Worm (Caenorhabditis elegans) whole organism, midembryonic: ENCODE measurements around the gene Y48A6B.7.
A peak's percentile ranks its signal among the peaks of the same experiment; 100 is the strongest.
"Not testable (repeated sequence)": the region's sequence is repeated elsewhere in the genome, so short reads cannot be mapped to it uniquely, and the experiment has no call there.

Source experiments
- T22C8.4 ChIP-seq: fragments of 200-800 bp; sonication (Bioruptor generic); IDR thresholded peaks from 2 replicates; pipeline ENCODE4 v1.3.6; 2022; ENCODE audit warnings: missing genetic modification characterization, missing compliant biosample characterization
- cog-1 ChIP-seq: sonication (generic microtip); optimal IDR thresholded peaks from 2 replicates; lab custom pipeline; 2016; ENCODE audit warnings: missing genetic modification characterization, missing compliant biosample characterization
- flt-1 ChIP-seq: fragments of 200-800 bp; sonication (Bioruptor generic); IDR thresholded peaks from 2 replicates; pipeline ENCODE4 v1.3.6; 2022; ENCODE audit warnings: missing genetic modification characterization, missing compliant biosample characterization
- klf-2 ChIP-seq: fragments of 200-800 bp; sonication (Bioruptor generic); conservative IDR thresholded peaks from 2 replicates; pipeline ENCODE4 v1.3.6; 2022; ENCODE audit warnings: missing genetic modification reagents, missing genetic modification characterization, missing compliant biosample characterization
- med-1 ChIP-seq: sonication (generic microtip); optimal IDR thresholded peaks from 2 replicates; lab custom pipeline; 2017; ENCODE audit warnings: missing genetic modification characterization, mild to moderate bottlenecking, missing compliant biosample characterization, antibody characterized with exemption, missing genetic modification reagents; ENCODE audit not compliant: insufficient read depth
- ref-1 ChIP-seq: fragments of 200-800 bp; sonication (Bioruptor generic); conservative IDR thresholded peaks from 2 replicates; pipeline ENCODE4 v1.3.6; 2022; ENCODE audit warnings: missing genetic modification reagents, missing genetic modification characterization, missing compliant biosample characterization
- tab-1 ChIP-seq: fragments of 200-800 bp; sonication (Bioruptor generic); IDR thresholded peaks from 2 replicates; pipeline ENCODE4 v1.3.6; 2022; ENCODE audit warnings: missing genetic modification characterization, missing compliant biosample characterization
- ztf-23 ChIP-seq: fragments of 200-800 bp; sonication (Bioruptor generic); IDR thresholded peaks from 2 replicates; pipeline ENCODE4 v1.3.6; 2022; ENCODE audit warnings: missing genetic modification reagents, missing genetic modification characterization, missing compliant biosample characterization
- ztf-29 ChIP-seq: fragments of 200-800 bp; sonication (Bioruptor generic); IDR thresholded peaks from 2 replicates; pipeline ENCODE4 v1.3.6; 2022; ENCODE audit warnings: missing genetic modification reagents, missing genetic modification characterization, missing compliant biosample characterization

The Y48A6B.7 gene

DNA sequence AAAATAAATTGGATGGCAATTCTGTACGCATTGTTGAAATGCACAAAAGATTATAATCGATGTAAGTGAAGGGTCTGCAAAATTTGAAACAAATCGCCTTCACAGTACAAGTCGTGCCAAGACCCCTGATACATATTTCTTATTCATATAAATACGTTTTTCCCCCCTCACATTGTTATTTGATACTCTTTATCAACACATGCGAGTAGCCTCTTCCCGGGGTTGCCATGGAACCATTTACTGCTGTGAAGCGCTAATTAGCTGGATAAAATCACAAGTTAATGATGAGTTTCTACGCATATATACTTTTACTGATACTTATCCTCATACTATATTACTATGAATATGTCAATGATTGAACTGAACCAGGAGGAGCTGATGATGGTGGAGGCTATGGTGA lies 4.9 kb upstream of the Y48A6B.7 start, which contains the start of gene Y48A6B.14:
TSS of gene Y48A6B.14 (plus strand) at position 301 of the 400 bp plus-strand sequence.
- TF ChIP-seq tab-1 (GFP tag; lab: Robert Waterston, UW) (no peak), T22C8.4 (GFP tag; lab: Robert Waterston, UW) (no peak), flt-1 (no peak), ref-1 (GFP tag; lab: Robert Waterston, UW) (no peak), med-1 (no peak), klf-2 (GFP tag; lab: Robert Waterston, UW) (no peak), cog-1 (tag; lab: Kevin White, UChicago) (no peak), ztf-23 (GFP tag; lab: Robert Waterston, UW) (no peak), ztf-29 (GFP tag; lab: Robert Waterston, UW) (no peak)

DNA sequence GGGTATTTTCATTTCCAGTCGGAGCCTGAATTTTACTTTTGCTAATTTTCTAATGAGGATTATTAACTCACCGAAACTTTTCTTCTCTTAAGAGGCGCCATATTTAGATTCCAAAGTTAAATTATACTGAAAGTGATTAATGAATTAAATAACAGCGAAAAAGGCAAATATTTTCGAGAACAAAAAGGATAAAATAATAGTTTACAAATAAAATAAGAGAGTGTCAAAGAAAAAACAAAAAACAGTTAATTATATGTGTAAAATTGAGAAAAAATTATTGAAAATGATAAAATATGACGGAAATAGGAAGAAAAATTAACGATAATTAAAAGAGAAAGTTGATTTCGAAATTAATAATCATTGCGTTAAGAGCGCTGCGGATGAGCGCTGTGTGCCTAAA lies 3.0 kb upstream of the Y48A6B.7 start, which contains the start of gene Y48A6B.8:
TSS of gene Y48A6B.8 (minus strand) at position 101 of the 400 bp plus-strand sequence.
- not testable (repeated sequence) for TF ChIP-seq tab-1 (GFP tag; lab: Robert Waterston, UW); klf-2 (GFP tag; lab: Robert Waterston, UW); cog-1 (tag; lab: Kevin White, UChicago)

DNA sequence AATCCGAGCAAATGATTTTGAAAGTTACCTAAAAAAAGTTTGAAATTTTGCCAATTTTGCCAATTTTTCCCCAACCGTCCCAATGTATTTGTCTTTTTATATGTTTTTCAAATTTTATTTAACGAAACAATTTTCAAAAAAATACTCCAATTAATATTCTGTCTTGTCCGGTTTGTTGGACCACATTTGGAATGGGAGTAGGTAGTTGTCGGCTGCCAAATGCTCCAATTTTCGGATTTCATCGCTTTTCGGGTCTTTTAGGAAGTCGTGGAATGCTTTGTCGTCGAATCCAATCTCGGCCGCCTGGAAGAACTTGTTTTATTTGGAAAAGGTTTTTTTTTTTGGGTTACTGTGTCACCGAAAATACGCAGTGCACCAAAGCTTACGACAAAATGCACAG lies 1.2 kb downstream of the Y48A6B.7 start:
- TF ChIP-seq klf-2 (GFP tag; lab: Robert Waterston, UW) (no peak), cog-1 (tag; lab: Kevin White, UChicago) (no peak), T22C8.4 (GFP tag; lab: Robert Waterston, UW) (no peak), tab-1 (GFP tag; lab: Robert Waterston, UW) (no peak), flt-1 (no peak), ztf-29 (GFP tag; lab: Robert Waterston, UW) (no peak), med-1 (no peak), ref-1 (GFP tag; lab: Robert Waterston, UW) (no peak), ztf-23 (GFP tag; lab: Robert Waterston, UW) (no peak)

DNA sequence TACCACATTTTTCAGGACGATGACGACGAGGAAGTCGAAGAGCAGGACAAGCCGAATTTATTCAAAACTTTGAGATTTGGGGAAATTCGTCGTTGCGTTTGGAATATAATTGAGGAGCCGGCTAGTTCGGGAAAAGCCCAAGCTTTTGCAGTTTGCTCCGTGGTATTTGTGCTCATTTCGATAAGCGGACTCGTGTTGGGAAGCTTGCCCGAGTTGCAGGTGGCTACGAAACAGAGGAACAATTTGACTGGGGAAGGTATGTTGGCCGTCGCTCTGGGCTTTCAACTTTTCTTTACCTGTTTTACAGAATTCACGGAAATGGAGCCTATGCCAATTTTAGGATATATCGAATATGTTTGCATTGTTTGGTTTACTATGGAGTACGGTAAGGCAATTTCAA lies 4.1 kb downstream of the Y48A6B.7 start:
- TF ChIP-seq ztf-29 (GFP tag; lab: Robert Waterston, UW) = no peak
- TF ChIP-seq ztf-23 (GFP tag; lab: Robert Waterston, UW) = no peak
- no peak for TF ChIP-seq flt-1
- no peak for TF ChIP-seq med-1
- no peak for TF ChIP-seq cog-1 (tag; lab: Kevin White, UChicago)
- no peak for TF ChIP-seq tab-1 (GFP tag; lab: Robert Waterston, UW)
- no peak for TF ChIP-seq T22C8.4 (GFP tag; lab: Robert Waterston, UW)
- TF ChIP-seq ref-1 (GFP tag; lab: Robert Waterston, UW) = no peak

DNA sequence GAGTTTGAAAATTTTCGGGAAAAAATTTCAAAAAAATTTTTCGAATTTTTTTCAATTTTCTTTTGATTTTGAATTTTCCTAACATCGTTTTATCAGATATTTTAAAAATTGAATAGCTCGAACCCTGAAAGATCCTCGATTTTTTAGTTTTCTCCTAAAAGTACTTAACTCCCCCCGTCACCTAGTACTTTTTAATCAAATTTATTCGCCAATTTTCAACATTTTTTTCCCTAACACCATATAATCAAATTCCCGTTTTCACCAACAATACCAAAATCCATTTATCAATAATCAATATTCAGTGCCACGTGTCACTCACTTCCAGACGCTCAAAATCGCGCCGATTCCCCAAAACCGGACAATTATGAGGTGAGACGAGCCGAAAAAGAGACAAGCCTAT lies 14.1 kb downstream of the Y48A6B.7 start, which contains the start of gene kvs-4:
TSS of gene kvs-4 (plus strand) at position 301 of the 400 bp plus-strand sequence.
- no peak for TF ChIP-seq med-1
- TF ChIP-seq cog-1 (tag; lab: Kevin White, UChicago) = no peak
- no peak for TF ChIP-seq ztf-29 (GFP tag; lab: Robert Waterston, UW)
- TF ChIP-seq tab-1 (GFP tag; lab: Robert Waterston, UW) = no peak
- TF ChIP-seq T22C8.4 (GFP tag; lab: Robert Waterston, UW) = no peak
- TF ChIP-seq ref-1 (GFP tag; lab: Robert Waterston, UW) = no peak
- no peak for TF ChIP-seq klf-2 (GFP tag; lab: Robert Waterston, UW)
- TF ChIP-seq ztf-23 (GFP tag; lab: Robert Waterston, UW) = no peak
- no peak for TF ChIP-seq flt-1

DNA sequence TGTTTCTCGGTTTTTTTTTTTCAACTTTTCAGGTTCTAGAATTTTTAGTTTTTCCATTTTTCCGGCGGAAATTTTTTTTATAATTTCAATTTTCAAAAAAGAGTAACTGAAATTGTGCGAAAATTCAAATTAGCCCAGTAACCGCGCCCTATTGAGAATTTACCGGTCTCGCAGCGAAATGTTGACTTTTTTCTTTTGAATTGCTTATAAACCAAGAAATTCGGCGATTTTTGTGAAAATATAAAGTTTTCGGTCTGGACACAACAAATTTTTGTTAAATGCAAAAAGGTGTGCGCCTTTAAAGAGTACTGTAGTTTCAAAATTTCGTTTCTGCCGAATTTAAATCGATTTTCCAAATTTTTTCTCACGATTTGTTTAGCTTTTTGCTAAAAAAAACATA lies 15.8 kb downstream of the Y48A6B.7 start:
- TF ChIP-seq ztf-29 (GFP tag; lab: Robert Waterston, UW) = no peak
- TF ChIP-seq T22C8.4 (GFP tag; lab: Robert Waterston, UW) = no peak
- TF ChIP-seq ref-1 (GFP tag; lab: Robert Waterston, UW) = no peak
- no peak for TF ChIP-seq tab-1 (GFP tag; lab: Robert Waterston, UW)
- no peak for TF ChIP-seq flt-1
- no peak for TF ChIP-seq klf-2 (GFP tag; lab: Robert Waterston, UW)
- no peak for TF ChIP-seq cog-1 (tag; lab: Kevin White, UChicago)
- TF ChIP-seq med-1 = no peak
- no peak for TF ChIP-seq ztf-23 (GFP tag; lab: Robert Waterston, UW)

DNA sequence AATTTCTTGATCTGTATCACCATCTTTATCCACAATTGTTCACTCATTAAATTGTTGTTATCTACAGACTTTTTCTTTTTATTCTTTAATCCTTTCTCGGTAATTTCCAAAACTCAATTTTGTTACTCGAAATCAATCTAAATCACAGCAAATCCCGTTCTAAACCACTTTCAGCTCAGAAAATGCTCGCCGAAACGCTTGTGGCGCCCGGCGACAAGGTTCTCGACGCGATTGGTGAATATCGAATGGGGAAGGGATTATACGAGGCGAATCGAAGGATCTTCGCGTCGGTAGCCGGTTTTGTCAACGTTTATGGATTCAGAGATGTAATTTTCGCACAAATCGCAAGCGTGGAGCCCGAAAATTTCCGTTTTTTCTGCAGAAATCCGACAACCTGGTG lies 17.5 kb downstream of the Y48A6B.7 start, which contains the start of gene exos-1:
TSS of gene exos-1 (plus strand) at position 175 of the 400 bp plus-strand sequence.
- TF ChIP-seq cog-1 (tag; lab: Kevin White, UChicago) = no peak
- no peak for TF ChIP-seq flt-1
- TF ChIP-seq klf-2 (GFP tag; lab: Robert Waterston, UW) = no peak
- no peak for TF ChIP-seq ref-1 (GFP tag; lab: Robert Waterston, UW)
- TF ChIP-seq T22C8.4 (GFP tag; lab: Robert Waterston, UW) = no peak
- no peak for TF ChIP-seq ztf-23 (GFP tag; lab: Robert Waterston, UW)
- no peak for TF ChIP-seq med-1
- no peak for TF ChIP-seq tab-1 (GFP tag; lab: Robert Waterston, UW)
- no peak for TF ChIP-seq ztf-29 (GFP tag; lab: Robert Waterston, UW)

DNA sequence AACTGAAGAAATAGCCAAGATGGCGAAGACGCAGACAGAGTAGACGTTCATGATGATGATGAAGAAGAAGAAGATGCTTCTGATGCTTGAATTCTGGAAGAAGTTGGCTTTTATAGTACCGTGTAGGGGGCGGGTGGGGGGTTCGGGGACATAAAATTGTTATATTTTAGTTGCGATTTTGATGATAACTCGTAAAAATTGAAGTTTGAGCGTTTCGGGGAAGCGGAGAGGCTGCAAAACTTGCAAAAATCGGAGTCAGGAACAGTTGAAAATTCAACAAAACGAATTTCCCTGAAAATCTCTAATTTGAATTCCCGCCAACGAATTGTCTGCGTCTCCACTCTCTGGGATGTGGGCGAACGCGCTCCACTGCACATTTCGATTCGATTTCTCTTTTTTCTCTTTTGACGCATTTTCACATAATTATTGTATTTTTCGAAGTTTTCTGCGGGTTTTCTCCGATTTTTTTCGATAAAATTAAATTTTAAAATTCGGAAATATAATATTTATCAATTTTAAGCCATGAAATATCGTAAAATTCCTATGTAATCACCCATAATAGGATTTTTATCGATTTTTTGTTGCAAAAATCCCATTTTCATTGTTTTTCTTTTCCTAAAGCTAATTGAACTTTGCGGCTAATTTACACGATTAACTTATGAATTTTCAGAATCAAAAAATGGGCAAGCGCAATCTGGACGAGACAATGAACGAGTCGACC lies 18.7 kb downstream of the Y48A6B.7 start, which contains the start of the genes fipr-17 and Y48A6B.3:
TSS of gene fipr-17 (minus strand) at position 51 of the 721 bp plus-strand sequence.
TSS of gene Y48A6B.3 (plus strand) at position 671 of the 721 bp plus-strand sequence.
- peak; percentile 72 for TF ChIP-seq ztf-23 (GFP tag; lab: Robert Waterston, UW)
- TF ChIP-seq tab-1 (GFP tag; lab: Robert Waterston, UW) = no peak
- TF ChIP-seq T22C8.4 (GFP tag; lab: Robert Waterston, UW) = 0 out of 2 replicates have a peak, but pooled peaks have one; percentile 38
- TF ChIP-seq cog-1 (tag; lab: Kevin White, UChicago) = peak; percentile 4
- no peak for TF ChIP-seq ztf-29 (GFP tag; lab: Robert Waterston, UW)
- peak; percentile 72 for TF ChIP-seq flt-1
- TF ChIP-seq ref-1 (GFP tag; lab: Robert Waterston, UW) = no peak
- no peak for TF ChIP-seq klf-2 (GFP tag; lab: Robert Waterston, UW)
- no peak for TF ChIP-seq med-1

DNA sequence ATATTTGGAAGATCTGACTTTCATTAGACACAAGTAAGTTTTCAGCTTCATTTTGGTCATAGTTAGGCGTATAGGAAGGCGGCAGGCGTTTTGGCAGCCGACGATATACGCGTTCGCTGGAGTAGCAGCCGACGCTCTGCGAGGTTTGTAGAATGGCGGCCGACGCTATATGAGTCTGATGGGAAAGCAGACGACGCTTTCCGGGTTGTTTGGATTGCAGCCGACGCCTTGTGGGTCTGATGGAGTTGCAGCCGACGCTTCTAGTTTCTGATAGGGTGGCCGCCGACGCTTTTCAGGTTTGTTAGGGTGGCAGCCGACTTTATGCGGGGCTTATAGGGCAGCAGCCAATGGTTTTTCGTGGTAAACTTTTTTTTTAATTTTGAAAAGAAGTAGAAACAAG lies 23.6 kb downstream of the Y48A6B.7 start:
- no peak for TF ChIP-seq klf-2 (GFP tag; lab: Robert Waterston, UW)
- TF ChIP-seq ref-1 (GFP tag; lab: Robert Waterston, UW) = no peak
- no peak for TF ChIP-seq ztf-29 (GFP tag; lab: Robert Waterston, UW)
- no peak for TF ChIP-seq tab-1 (GFP tag; lab: Robert Waterston, UW)
- TF ChIP-seq med-1 = no peak
- TF ChIP-seq cog-1 (tag; lab: Kevin White, UChicago) = no peak
- no peak for TF ChIP-seq ztf-23 (GFP tag; lab: Robert Waterston, UW)
- no peak for TF ChIP-seq flt-1
- no peak for TF ChIP-seq T22C8.4 (GFP tag; lab: Robert Waterston, UW)
